Worm (Caenorhabditis elegans) whole organism, early embryonic: ENCODE results near the gene C05C10.2.

Experiments used
- B0310.2 ChIP-seq: sonication (generic microtip); optimal IDR thresholded peaks from 2 replicates; lab custom pipeline; 2016; ENCODE audit warnings: mild to moderate bottlenecking, missing genetic modification characterization, missing compliant biosample characterization
- F13C5.2 ChIP-seq: sonication (generic microtip); optimal IDR thresholded peaks from 2 replicates; lab custom pipeline; 2017; ENCODE audit warnings: mild to moderate bottlenecking, missing genetic modification characterization, inconsistent platforms, missing compliant biosample characterization
- aly-1 ChIP-seq: sonication (generic microtip); optimal IDR thresholded peaks from 2 replicates; lab custom pipeline; 2016; ENCODE audit warnings: missing genetic modification characterization, missing compliant biosample characterization
- ama-1 ChIP-seq: fragments of 150-350 bp; optimal IDR thresholded peaks from 2 replicates; lab custom pipeline; 2014
- ceh-13 ChIP-seq: fragments of 200-800 bp; sonication (Bioruptor generic); optimal IDR thresholded peaks from 2 replicates; lab custom pipeline; 2018; ENCODE audit warnings: mild to moderate bottlenecking, missing genetic modification characterization, missing compliant biosample characterization
- ceh-36 ChIP-seq: sonication (generic microtip); optimal IDR thresholded peaks from 2 replicates; lab custom pipeline; 2016; ENCODE audit warnings: missing genetic modification characterization, inconsistent platforms, missing compliant biosample characterization
- ets-7 ChIP-seq: sonication (generic microtip); optimal IDR thresholded peaks from 2 replicates; lab custom pipeline; 2016; ENCODE audit warnings: missing genotype, missing genetic modification characterization, missing compliant biosample characterization
- flt-1 ChIP-seq: fragments of 200-800 bp; sonication (Bioruptor generic); IDR thresholded peaks from 2 replicates; pipeline ENCODE4 v1.3.6; 2022; ENCODE audit warnings: missing genetic modification characterization, missing compliant biosample characterization
- hmbx-1 ChIP-seq: sonication (generic microtip); optimal IDR thresholded peaks from 2 replicates; lab custom pipeline; 2016; ENCODE audit warnings: mild to moderate bottlenecking, missing genetic modification characterization, missing compliant biosample characterization
- hmg-4 ChIP-seq: fragments of 200-800 bp; sonication (Bioruptor generic); optimal IDR thresholded peaks from 2 replicates; lab custom pipeline; 2018; ENCODE audit warnings: mild to moderate bottlenecking, missing genetic modification characterization, missing compliant biosample characterization
- hnd-1 ChIP-seq: sonication (generic microtip); optimal IDR thresholded peaks from 2 replicates; lab custom pipeline; 2016; ENCODE audit warnings: missing genetic modification characterization, missing compliant biosample characterization
- pes-1 ChIP-seq: fragments of 200-800 bp; sonication (Bioruptor generic); IDR thresholded peaks from 2 replicates; pipeline ENCODE4 v1.3.6; 2022; ENCODE audit warnings: missing genetic modification reagents, missing genetic modification characterization, missing compliant biosample characterization
- scrt-1 ChIP-seq: fragments of 200-800 bp; sonication (Bioruptor generic); IDR thresholded peaks from 2 replicates; pipeline ENCODE4 v1.3.6; 2022; ENCODE audit warnings: missing genetic modification characterization, missing compliant biosample characterization
- sea-1 ChIP-seq: fragments of 200-800 bp; sonication (Bioruptor generic); conservative IDR thresholded peaks from 2 replicates; pipeline ENCODE4 v1.3.6; 2022; ENCODE audit warnings: missing genetic modification characterization, missing compliant biosample characterization
- tbx-11 ChIP-seq: fragments of 200-800 bp; sonication (Bioruptor generic); IDR thresholded peaks from 2 replicates; pipeline ENCODE4 v1.3.6; 2022; ENCODE audit warnings: missing genetic modification characterization, missing compliant biosample characterization
- tbx-37 ChIP-seq: fragments of 200-800 bp; sonication (Bioruptor generic); conservative IDR thresholded peaks from 2 replicates; pipeline ENCODE4 v1.3.6; 2022; ENCODE audit warnings: missing genetic modification reagents, missing genetic modification characterization, missing compliant biosample characterization
- tra-4 ChIP-seq: sonication (generic microtip); optimal IDR thresholded peaks from 2 replicates; lab custom pipeline; 2017; ENCODE audit warnings: missing genetic modification characterization, missing compliant biosample characterization

C05C10.2 gene

DNA sequence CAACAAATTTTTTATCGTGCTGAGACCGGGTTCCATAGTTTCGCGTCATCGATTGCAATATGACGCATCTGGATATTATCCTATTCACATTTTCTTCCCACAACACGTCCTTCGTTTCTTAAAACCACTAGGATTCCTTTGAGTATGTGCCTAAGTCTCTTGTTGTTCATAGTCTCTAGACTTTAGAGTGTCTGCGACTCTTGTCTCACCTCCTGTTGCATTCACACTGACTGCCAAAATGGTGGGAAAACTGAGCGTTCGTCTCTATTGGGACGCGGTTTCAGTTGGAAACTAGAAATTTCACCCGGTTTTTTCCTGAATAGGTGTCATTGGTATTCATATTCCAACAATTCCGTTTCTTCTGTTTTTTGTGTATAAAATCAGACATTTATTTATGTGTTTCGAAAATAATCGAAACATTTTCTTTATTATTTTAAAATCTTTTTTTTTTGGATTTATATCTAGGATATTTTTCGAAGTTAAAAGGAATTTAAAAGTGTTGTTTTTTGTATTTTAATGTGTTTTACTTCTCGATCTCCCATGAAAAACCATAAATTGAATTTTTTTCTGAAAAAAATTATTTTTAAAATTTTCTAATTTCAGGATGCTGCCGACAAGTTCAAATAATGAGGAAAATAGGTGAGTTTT is at the start of gene C05C10.2:
TSS of gene C05C10.2 (plus strand) at position 598 of the 648 bp plus-strand sequence.
- TF ChIP-seq sea-1 (GFP tag; lab: Robert Waterston, UW) (no peak), hmg-4 (no peak), flt-1 (GFP tag; lab: Robert Waterston, UW) (no peak), B0310.2 (no peak), scrt-1 (GFP tag; lab: Robert Waterston, UW) (no peak), aly-1 (tag; lab: Kevin White, UChicago) (no peak), ets-7 (no peak), ceh-36 (tag; lab: Kevin White, UChicago) (no peak), F13C5.2 (tag; lab: Kevin White, UChicago) (no peak), tbx-11 (GFP tag; lab: Robert Waterston, UW) (no peak), tbx-37 (GFP tag; lab: Robert Waterston, UW) (no peak), hmbx-1 (tag; lab: Kevin White, UChicago) (no peak), hnd-1 (tag; lab: Kevin White, UChicago) (no peak), ceh-13 (GFP tag; lab: Kevin White, UChicago) (no peak), ama-1 (lab: Kevin White, UChicago) (no peak), pes-1 (GFP tag; lab: Robert Waterston, UW) (no peak), tra-4 (no peak)

DNA sequence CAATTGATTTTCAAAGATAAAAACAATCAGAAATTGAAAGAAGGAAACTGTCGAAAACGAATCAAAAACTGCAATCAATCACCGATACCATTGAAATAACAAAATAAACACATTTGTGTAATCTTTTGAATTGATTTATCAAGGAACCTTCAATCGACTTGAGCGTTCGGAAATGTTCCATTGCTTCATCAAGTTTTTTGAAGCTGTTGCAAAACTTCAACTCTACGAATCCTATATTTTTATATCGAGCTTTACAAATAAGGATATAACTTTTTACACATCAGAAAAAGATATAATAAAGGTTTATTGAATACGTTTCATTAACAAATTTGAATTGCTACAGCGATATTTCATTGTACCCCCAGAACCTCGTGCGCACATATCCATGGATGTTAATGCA is 49.1 kb upstream of the C05C10.2 start, which contains the start of gene chil-8:
TSS of gene chil-8 (minus strand) at position 101 of the 400 bp plus-strand sequence.
- no peak for TF ChIP-seq scrt-1 (GFP tag; lab: Robert Waterston, UW)
- TF ChIP-seq ama-1 (lab: Kevin White, UChicago): no peak
- no peak for TF ChIP-seq ceh-36 (tag; lab: Kevin White, UChicago)
- TF ChIP-seq hmbx-1 (tag; lab: Kevin White, UChicago): no peak
- no peak for TF ChIP-seq pes-1 (GFP tag; lab: Robert Waterston, UW)
- no peak for TF ChIP-seq sea-1 (GFP tag; lab: Robert Waterston, UW)
- no peak for TF ChIP-seq tra-4
- TF ChIP-seq ets-7: no peak
- TF ChIP-seq tbx-11 (GFP tag; lab: Robert Waterston, UW): no peak
- no peak for TF ChIP-seq hmg-4
- TF ChIP-seq F13C5.2 (tag; lab: Kevin White, UChicago): no peak
- no peak for TF ChIP-seq hnd-1 (tag; lab: Kevin White, UChicago)
- no peak for TF ChIP-seq ceh-13 (GFP tag; lab: Kevin White, UChicago)
- no peak for TF ChIP-seq aly-1 (tag; lab: Kevin White, UChicago)

DNA sequence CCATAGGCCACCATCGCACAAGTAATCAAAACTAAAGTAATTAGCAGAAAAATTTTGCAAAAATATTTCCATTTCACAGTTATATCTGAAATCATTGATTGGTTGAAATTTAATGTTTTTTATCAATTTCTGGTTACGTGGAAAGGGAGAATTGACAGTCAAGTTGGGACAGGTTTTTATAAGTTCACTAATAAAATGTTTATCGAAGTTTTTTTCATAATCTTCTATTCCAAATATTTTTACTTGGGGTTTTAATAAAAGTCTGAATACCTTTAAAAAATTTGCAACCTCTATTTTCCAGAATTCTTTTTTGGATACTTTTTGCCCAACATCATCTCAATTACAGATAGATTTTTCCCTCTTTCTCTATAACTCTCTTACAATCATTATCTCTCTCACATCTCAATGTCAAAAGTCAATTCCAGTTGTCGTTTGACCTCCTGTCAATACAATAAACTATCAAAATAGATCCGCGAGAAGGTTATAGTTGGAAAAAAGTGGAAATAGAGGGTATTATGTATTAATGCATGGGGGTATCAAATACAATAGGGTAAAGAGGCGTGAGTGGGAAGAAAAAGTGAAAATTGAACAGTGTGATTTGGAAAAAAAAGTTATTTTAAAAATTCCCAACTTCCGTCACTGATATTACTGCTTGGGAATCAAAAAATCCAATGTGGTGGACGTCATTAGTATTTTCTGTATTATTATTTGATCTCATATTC is 47.4 kb upstream of the C05C10.2 start, which contains the start of the genes chil-2 and ctsa-3.2:
TSS of gene chil-2 (minus strand) at position 101 of the 722 bp plus-strand sequence.
TSS of gene ctsa-3.2 (plus strand) at position 672 of the 722 bp plus-strand sequence.
- TF ChIP-seq scrt-1 (GFP tag; lab: Robert Waterston, UW): no peak
- no peak for TF ChIP-seq tra-4
- no peak for TF ChIP-seq pes-1 (GFP tag; lab: Robert Waterston, UW)
- no peak for TF ChIP-seq ets-7
- TF ChIP-seq F13C5.2 (tag; lab: Kevin White, UChicago): no peak
- TF ChIP-seq hmbx-1 (tag; lab: Kevin White, UChicago): no peak
- TF ChIP-seq hmg-4: no peak
- TF ChIP-seq flt-1 (GFP tag; lab: Robert Waterston, UW): no peak
- TF ChIP-seq tbx-37 (GFP tag; lab: Robert Waterston, UW): no peak

DNA sequence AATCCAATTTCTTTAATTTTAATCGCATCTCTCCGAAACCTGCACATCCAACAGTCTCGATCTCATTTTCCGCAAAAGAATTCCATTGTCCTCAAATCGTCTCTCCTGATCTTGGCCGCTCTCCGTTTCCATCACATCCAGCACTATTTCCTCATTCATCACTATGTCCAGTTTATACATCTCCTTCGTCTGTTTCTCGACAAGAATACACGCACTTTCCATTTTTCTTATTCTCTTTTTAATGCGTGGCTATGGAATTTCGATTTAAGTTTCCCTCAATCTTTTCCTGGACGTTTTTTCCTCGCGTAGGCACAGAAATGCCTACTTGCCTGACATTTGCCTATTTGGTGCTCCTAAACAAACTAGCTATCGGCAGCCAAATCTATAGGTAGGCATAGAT is 42.2 kb upstream of the C05C10.2 start:
- TF ChIP-seq flt-1 (GFP tag; lab: Robert Waterston, UW): no peak
- TF ChIP-seq ets-7: no peak
- TF ChIP-seq hnd-1 (tag; lab: Kevin White, UChicago): no peak

DNA sequence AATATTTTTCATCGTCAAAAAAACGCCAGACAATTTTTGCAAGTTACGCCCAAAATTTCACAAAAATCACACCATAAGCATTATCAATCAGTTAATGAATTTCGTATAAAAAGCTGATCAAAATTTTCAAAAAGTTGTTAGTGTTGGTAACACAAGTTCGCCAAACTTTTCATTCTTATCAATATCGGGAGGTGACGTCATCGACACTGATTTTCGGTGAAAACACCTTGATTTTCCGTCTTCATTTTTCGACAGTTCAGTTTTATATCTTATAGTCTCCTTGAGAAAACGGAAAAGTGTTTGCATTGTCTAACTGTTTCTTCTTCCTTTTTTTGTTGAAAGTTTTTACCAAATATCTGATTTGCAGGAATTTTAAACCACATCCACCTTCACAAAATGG is 41.2 kb upstream of the C05C10.2 start, which contains the start of gene C08H9.15:
TSS of gene C08H9.15 (plus strand) at position 368 of the 400 bp plus-strand sequence.
- TF ChIP-seq ets-7 (no peak), tbx-11 (GFP tag; lab: Robert Waterston, UW) (no peak), hmg-4 (no peak), tbx-37 (GFP tag; lab: Robert Waterston, UW) (no peak), pes-1 (GFP tag; lab: Robert Waterston, UW) (no peak), scrt-1 (GFP tag; lab: Robert Waterston, UW) (no peak), ceh-36 (tag; lab: Kevin White, UChicago) (no peak), B0310.2 (no peak), hmbx-1 (tag; lab: Kevin White, UChicago) (no peak), ceh-13 (GFP tag; lab: Kevin White, UChicago) (no peak), tra-4 (no peak), hnd-1 (tag; lab: Kevin White, UChicago) (no peak), F13C5.2 (tag; lab: Kevin White, UChicago) (no peak), flt-1 (GFP tag; lab: Robert Waterston, UW) (no peak)

DNA sequence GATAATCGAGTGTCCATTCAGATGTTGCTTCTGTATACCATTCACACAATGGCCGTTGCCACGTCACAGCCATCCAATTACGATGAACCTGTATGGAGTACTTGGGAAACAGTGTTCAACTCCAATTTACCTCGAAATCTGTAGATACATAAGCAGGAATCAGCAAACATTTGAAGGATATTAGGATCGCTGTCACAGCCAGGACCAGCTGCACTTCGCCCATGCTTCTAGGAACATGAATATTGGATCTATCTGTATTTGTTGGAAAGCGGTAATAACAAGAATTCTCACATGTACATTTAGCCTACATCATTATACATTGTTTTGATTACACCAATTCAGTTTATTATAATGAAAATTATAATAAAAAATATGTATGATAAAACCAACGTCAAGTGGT is 35.8 kb upstream of the C05C10.2 start, which contains the start of gene algn-8:
TSS of gene algn-8 (minus strand) at position 227 of the 400 bp plus-strand sequence.
- TF ChIP-seq F13C5.2 (tag; lab: Kevin White, UChicago): no peak
- TF ChIP-seq hmbx-1 (tag; lab: Kevin White, UChicago): no peak
- no peak for TF ChIP-seq ceh-13 (GFP tag; lab: Kevin White, UChicago)
- no peak for TF ChIP-seq B0310.2
- no peak for TF ChIP-seq pes-1 (GFP tag; lab: Robert Waterston, UW)
- no peak for TF ChIP-seq hmg-4
- TF ChIP-seq tbx-37 (GFP tag; lab: Robert Waterston, UW): no peak
- no peak for TF ChIP-seq tra-4
- TF ChIP-seq sea-1 (GFP tag; lab: Robert Waterston, UW): no peak
- TF ChIP-seq scrt-1 (GFP tag; lab: Robert Waterston, UW): no peak
- TF ChIP-seq tbx-11 (GFP tag; lab: Robert Waterston, UW): no peak
- no peak for TF ChIP-seq aly-1 (tag; lab: Kevin White, UChicago)
- TF ChIP-seq ets-7: no peak
- no peak for TF ChIP-seq flt-1 (GFP tag; lab: Robert Waterston, UW)
- TF ChIP-seq ama-1 (lab: Kevin White, UChicago): no peak
- TF ChIP-seq ceh-36 (tag; lab: Kevin White, UChicago): no peak
